Fruit fly (Drosophila melanogaster) whole organism, embryonic: Measurements from ENCODE around the gene Usp1.

ENCODE experiments used
- CG4360 ChIP-seq: fragments of 200-800 bp; sonication (Bioruptor generic); IDR thresholded peaks from 2 replicates; pipeline ENCODE4 v1.3.6; 2022; ENCODE audit warnings: missing biosample characterization, missing genetic modification characterization
- CG6854 ChIP-seq: fragments of 200-800 bp; sonication (Bioruptor generic); optimal IDR thresholded peaks from 3 replicates; lab custom pipeline; 2017; ENCODE audit warnings: missing biosample characterization, mild to moderate bottlenecking, missing genetic modification characterization
- CG8478 ChIP-seq: fragments of >200 bp; optimal IDR thresholded peaks from 2 replicates; lab custom pipeline; 2018
- Sin3A ChIP-seq: fragments of >200 bp; optimal IDR thresholded peaks from 2 replicates; lab custom pipeline; 2018
- hbn ChIP-seq: fragments of 200-800 bp; sonication (Bioruptor generic); IDR thresholded peaks from 2 replicates; pipeline ENCODE4 v1.3.6; 2022; ENCODE audit warnings: missing biosample characterization, missing genetic modification characterization; ENCODE audit not compliant: partially characterized antibody
- pita ChIP-seq: fragments of 200-800 bp; sonication (Bioruptor generic); optimal IDR thresholded peaks from 2 replicates; lab custom pipeline; 2017; ENCODE audit warnings: missing biosample characterization, mild to moderate bottlenecking, missing genetic modification characterization

DNA sequence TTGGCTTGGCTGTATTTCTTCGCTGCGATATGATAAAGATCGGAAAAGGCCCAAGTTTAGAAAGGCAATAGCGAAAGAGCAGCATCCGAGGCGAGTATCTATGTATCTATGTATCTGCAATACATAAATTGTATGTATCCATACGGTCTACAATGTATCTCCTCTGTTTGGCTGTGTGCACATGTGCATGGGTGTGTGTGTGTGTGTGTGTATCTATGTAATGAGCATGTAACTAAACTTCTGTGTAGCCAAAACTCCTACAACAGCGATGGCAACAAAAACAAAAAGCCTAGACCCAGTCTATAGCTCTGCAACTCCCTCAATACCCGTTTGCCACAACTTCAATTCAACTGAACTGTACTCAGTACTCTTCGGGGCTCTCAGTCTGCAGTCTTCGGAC lies 18.9 kb upstream of the Usp1 start:
- TF ChIP-seq CG4360 (GFP tag; lab: Robert Waterston, UW) (no peak), CG6854 (GFP tag; lab: Kevin White, UChicago) (no peak), Sin3A (lab: Kevin White, UChicago) (no peak), CG8478 (lab: Kevin White, UChicago) (no peak), pita (GFP tag; lab: Kevin White, UChicago) (no peak), hbn (GFP tag; lab: Robert Waterston, UW) (no peak)
